Worm (Caenorhabditis elegans): ENCODE results near the gene kup-1.

kup-1 gene

DNA sequence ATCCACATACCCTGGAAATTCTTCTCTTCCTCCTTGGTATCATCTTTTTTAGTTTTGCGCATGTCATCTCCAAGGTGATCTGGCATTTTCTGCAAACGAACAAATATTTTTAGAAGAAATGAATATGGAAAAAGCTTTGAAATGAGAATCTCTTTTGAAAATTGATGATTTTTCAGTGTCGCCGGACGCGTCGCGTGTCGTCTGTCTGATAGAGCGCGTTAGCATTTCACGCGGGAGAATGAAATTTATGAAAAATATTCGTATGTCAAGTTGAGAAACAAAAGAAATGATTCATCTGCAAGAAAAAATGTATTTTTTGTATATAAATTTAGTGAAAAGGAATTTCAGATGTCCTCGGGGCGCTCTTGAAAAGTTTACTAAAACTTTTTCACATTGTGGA, 58.4 kb downstream of the kup-1 start, which contains the start of gene rpt-1 (continued):
- TF ChIP-seq unc-130 (GFP tag; optimal IDR thresholded peaks at IDR 0.05) = peak; percentile 5
- no peak for TF ChIP-seq F49E8.2 (tag; optimal IDR thresholded peaks at IDR 0.05; ENCODE audit: borderline replicate concordance)
- no peak for TF ChIP-seq nhr-42 (GFP tag; IDR thresholded peaks at IDR 0.05)
- TF ChIP-seq nhr-41 (GFP tag; IDR thresholded peaks at IDR 0.05) = no peak
- no peak for TF ChIP-seq daf-16 (GFP tag; optimal IDR thresholded peaks at IDR 0.05)
- peak; percentile 11 for TF ChIP-seq daf-16 (tag; optimal IDR thresholded peaks at IDR 0.05)
- no peak for TF ChIP-seq mdt-29 (GFP tag; IDR thresholded peaks at IDR 0.05)
- peak in 1 of 2 experiments; percentile 80 for TF ChIP-seq lsy-2 (tag; optimal IDR thresholded peaks at IDR 0.05)
- TF ChIP-seq nhr-10 (tag; optimal IDR thresholded peaks at IDR 0.05) = no peak
- TF ChIP-seq D1046.2 (GFP tag; IDR thresholded peaks at IDR 0.05) = no peak
- TF ChIP-seq lin-15B (tag; optimal IDR thresholded peaks at IDR 0.05) = no peak
- TF ChIP-seq rbr-2 (tag; optimal IDR thresholded peaks at IDR 0.05) = peak; percentile 39
- peak; percentile 99 for TF ChIP-seq nhr-6 (tag; optimal IDR thresholded peaks at IDR 0.05)
- peak; percentile 3 for TF ChIP-seq T20F7.1 (GFP tag; optimal IDR thresholded peaks at IDR 0.05)
- TF ChIP-seq nhr-102 (tag; optimal IDR thresholded peaks at IDR 0.05) = peak; percentile 18
- no peak for TF ChIP-seq ceh-32 (tag; optimal IDR thresholded peaks at IDR 0.05; ENCODE audit: poor library complexity)
- TF ChIP-seq mes-2 (tag; optimal IDR thresholded peaks at IDR 0.05; ENCODE audit: poor library complexity, severe bottlenecking) = peak; percentile 79
- TF ChIP-seq nhr-11 (tag; optimal IDR thresholded peaks at IDR 0.05) = peak; percentile 13
- peak; percentile 40 for TF ChIP-seq mep-1 (tag; optimal IDR thresholded peaks at IDR 0.05)
- no peak for TF ChIP-seq lin-29 (GFP tag; IDR thresholded peaks at IDR 0.05)
- TF ChIP-seq dve-1 (tag; optimal IDR thresholded peaks at IDR 0.05; ENCODE audit: insufficient read depth) = peak; percentile 43
